Worm (Caenorhabditis elegans): ENCODE measurements around the gene oac-10.
A peak's percentile ranks its signal among the peaks of the same experiment; 100 is the strongest.

oac-10 gene

DNA sequence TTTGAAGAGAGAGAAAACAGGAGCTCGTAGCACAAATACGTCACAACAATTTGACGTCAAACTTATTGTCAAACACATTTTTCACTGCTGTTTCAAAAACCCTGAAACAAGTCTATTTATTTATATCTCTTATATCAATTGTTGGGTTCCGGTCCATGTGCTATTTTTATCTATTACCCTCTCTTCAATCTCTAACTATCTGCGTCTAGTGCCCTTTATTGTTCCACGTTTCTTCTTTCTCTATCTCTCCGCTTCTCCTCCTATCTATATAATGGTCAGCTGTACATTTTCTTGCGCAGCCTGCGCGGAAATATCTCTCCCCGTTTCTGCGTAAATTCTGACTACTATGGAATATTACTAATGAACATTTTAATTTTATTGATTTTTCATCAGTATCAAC, 27.2 kb downstream of the oac-10 start:
- no peak for TF ChIP-seq ets-7 (tag; optimal IDR thresholded peaks at IDR 0.05)
- peak; percentile 25 for TF ChIP-seq F13C5.2 (tag; optimal IDR thresholded peaks at IDR 0.05)
- no peak for TF ChIP-seq tra-4 (tag; optimal IDR thresholded peaks at IDR 0.05)

DNA sequence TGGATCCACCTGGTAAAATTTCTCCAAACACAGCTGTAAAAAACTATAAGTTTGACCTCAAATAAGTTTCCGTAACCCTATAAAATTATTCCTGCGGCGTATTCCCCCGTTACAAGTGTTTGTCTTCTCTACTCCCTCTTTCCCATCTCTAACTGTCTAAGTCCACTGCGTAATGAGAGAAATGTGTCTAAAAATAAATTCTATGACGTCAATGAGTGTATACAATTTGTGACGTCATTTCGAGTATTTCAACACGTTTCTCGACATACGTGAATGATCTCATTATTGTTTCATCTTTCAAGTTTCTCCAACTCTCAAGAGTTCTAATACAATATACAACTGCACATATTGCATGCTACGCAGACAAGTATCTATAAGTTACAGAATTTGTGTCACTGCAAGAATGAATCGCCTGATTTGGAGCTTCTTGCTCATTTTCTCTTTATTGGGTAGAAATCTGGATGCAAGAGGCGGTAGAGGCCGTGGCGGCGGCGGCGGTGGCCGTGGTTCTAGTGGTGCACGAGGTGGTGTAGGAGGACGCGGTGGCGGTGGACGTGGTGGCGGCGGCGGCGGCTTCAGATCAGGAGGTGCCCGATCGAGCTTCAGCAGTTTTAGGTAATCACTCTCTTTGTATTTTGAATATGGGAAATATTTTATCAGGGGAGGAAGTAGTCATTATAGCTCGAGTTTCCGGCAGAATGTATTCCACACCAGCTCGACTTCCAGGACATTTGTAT, 28.2 kb downstream of the oac-10 start, which contains the start of gene F53C3.6:
F53C3.6 (plus strand) TSS at position 385 of the 737 bp plus-strand sequence.
- TF ChIP-seq ama-1 (optimal IDR thresholded peaks at IDR 0.05), result no peak
- TF ChIP-seq tbx-37 (GFP tag; conservative IDR thresholded peaks at IDR 0.05), result no peak
- TF ChIP-seq tbx-11 (GFP tag; IDR thresholded peaks at IDR 0.05), result no peak
- no peak for TF ChIP-seq pes-1 (GFP tag; IDR thresholded peaks at IDR 0.05)
- no peak for TF ChIP-seq ceh-13 (GFP tag; optimal IDR thresholded peaks at IDR 0.05)
- no peak for TF ChIP-seq ceh-36 (tag; optimal IDR thresholded peaks at IDR 0.05)

DNA sequence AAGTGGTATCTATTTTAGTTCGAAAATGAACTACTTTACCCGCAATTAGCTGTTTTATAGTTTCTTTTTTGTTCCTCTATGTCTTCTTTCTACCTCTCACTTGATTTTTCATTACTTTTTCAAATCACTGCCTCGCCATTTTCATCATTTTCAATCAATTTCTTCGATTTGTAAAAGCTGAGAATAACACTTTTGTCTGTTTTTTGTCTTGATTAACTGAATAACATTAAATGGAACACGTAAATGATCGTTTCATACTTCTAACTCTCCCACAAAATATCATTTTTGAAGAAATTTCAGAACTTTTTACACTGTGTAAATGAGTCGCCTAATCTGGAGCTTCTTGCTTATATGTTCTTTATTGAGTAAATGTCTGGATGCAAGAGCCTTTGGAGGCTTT, 31.4 kb downstream of the oac-10 start, which contains the start of gene F53C3.4:
F53C3.4 (plus strand) TSS at position 301 of the 400 bp plus-strand sequence.
- TF ChIP-seq scrt-1 (GFP tag; IDR thresholded peaks at IDR 0.05) (no peak), aly-1 (tag; optimal IDR thresholded peaks at IDR 0.05) (no peak), hmbx-1 (tag; optimal IDR thresholded peaks at IDR 0.05) (no peak), pes-1 (GFP tag; IDR thresholded peaks at IDR 0.05) (no peak), tbx-11 (GFP tag; IDR thresholded peaks at IDR 0.05) (no peak), ama-1 (optimal IDR thresholded peaks at IDR 0.05) (no peak), B0310.2 (tag; optimal IDR thresholded peaks at IDR 0.05) (no peak), sea-1 (GFP tag; conservative IDR thresholded peaks at IDR 0.05) (no peak), tra-4 (tag; optimal IDR thresholded peaks at IDR 0.05) (no peak), F13C5.2 (tag; optimal IDR thresholded peaks at IDR 0.05) (no peak), ceh-13 (GFP tag; optimal IDR thresholded peaks at IDR 0.05) (no peak), hmg-4 (GFP tag; optimal IDR thresholded peaks at IDR 0.05) (no peak), ets-7 (tag; optimal IDR thresholded peaks at IDR 0.05) (no peak), hnd-1 (tag; optimal IDR thresholded peaks at IDR 0.05) (no peak), tbx-37 (GFP tag; conservative IDR thresholded peaks at IDR 0.05) (no peak), ceh-36 (tag; optimal IDR thresholded peaks at IDR 0.05) (no peak), flt-1 (GFP tag; IDR thresholded peaks at IDR 0.05) (no peak)

DNA sequence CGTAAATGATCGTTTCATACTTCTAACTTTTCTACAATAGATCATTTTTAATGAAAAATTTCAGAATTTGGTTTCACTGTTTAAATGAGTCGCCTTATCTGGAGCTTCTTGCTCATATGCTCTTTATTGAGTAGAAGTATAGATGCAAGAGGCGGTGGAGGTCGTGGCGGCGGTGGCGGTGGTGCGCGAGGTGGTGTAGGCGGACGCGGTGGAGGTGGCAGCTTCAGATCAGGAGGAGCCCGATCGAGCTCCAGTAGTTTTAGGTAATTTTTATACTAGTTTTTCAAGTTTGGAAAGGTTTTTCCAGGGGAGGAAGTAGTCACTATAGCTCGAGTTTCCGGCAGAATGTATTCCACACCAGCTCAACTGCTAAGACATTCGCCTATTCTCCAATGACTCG, 33.1 kb downstream of the oac-10 start, which contains the start of gene F53C3.3:
F53C3.3 (plus strand) TSS at position 59 of the 400 bp plus-strand sequence.
- no peak for TF ChIP-seq F13C5.2 (tag; optimal IDR thresholded peaks at IDR 0.05)
- no peak for TF ChIP-seq B0310.2 (tag; optimal IDR thresholded peaks at IDR 0.05)
- no peak for TF ChIP-seq hnd-1 (tag; optimal IDR thresholded peaks at IDR 0.05)
- no peak for TF ChIP-seq sea-1 (GFP tag; conservative IDR thresholded peaks at IDR 0.05)
- TF ChIP-seq aly-1 (tag; optimal IDR thresholded peaks at IDR 0.05), result no peak
- no peak for TF ChIP-seq scrt-1 (GFP tag; IDR thresholded peaks at IDR 0.05)
- TF ChIP-seq hmg-4 (GFP tag; optimal IDR thresholded peaks at IDR 0.05), result no peak
- TF ChIP-seq hmbx-1 (tag; optimal IDR thresholded peaks at IDR 0.05), result no peak
- TF ChIP-seq ama-1 (optimal IDR thresholded peaks at IDR 0.05), result no peak
- TF ChIP-seq ceh-13 (GFP tag; optimal IDR thresholded peaks at IDR 0.05), result no peak
- TF ChIP-seq tbx-37 (GFP tag; conservative IDR thresholded peaks at IDR 0.05), result no peak
- TF ChIP-seq tra-4 (tag; optimal IDR thresholded peaks at IDR 0.05), result no peak
- no peak for TF ChIP-seq ets-7 (tag; optimal IDR thresholded peaks at IDR 0.05)
- TF ChIP-seq tbx-11 (GFP tag; IDR thresholded peaks at IDR 0.05), result no peak
- no peak for TF ChIP-seq pes-1 (GFP tag; IDR thresholded peaks at IDR 0.05)
- no peak for TF ChIP-seq ceh-36 (tag; optimal IDR thresholded peaks at IDR 0.05)
- TF ChIP-seq flt-1 (GFP tag; IDR thresholded peaks at IDR 0.05), result no peak

DNA sequence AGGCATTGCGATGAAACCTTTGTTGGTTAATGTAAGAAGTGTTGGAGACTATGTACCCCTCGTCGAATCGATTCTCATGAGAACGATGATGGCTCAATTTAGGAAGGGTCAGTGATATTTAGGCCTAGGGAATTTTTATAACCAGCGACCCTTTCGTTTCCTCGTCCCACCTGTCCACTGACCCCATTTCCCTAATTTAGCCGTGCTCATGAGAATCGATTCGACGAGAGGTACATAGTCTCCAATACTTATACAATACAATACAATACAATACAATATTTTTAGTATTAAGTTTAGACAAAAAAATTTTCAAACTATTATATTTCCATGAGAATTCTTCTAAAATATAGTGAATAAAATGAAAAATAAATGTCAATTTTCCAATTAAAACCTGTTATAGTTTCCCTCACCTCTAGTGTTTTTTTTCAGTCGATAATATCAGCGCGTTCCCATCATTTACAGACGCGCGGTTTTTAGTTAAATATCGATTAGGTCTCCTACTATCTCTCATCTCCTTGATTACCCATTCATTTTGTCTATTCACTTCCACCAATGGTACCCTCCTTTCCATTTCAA, 37.0 kb downstream of the oac-10 start, which contains the start of the genes F53C3.11 and fbxb-103:
F53C3.11 (minus strand) TSS at position 101 of the 576 bp plus-strand sequence.
fbxb-103 (plus strand) TSS at position 526 of the 576 bp plus-strand sequence.
- TF ChIP-seq aly-1 (tag; optimal IDR thresholded peaks at IDR 0.05) (no peak), ets-7 (tag; optimal IDR thresholded peaks at IDR 0.05) (no peak), tbx-11 (GFP tag; IDR thresholded peaks at IDR 0.05) (no peak), ceh-36 (tag; optimal IDR thresholded peaks at IDR 0.05) (no peak), ceh-13 (GFP tag; optimal IDR thresholded peaks at IDR 0.05) (no peak), hmbx-1 (tag; optimal IDR thresholded peaks at IDR 0.05) (no peak), sea-1 (GFP tag; conservative IDR thresholded peaks at IDR 0.05) (no peak), tbx-37 (GFP tag; conservative IDR thresholded peaks at IDR 0.05) (no peak), flt-1 (GFP tag; IDR thresholded peaks at IDR 0.05) (no peak), tra-4 (tag; optimal IDR thresholded peaks at IDR 0.05) (no peak), ama-1 (optimal IDR thresholded peaks at IDR 0.05) (no peak), F13C5.2 (tag; optimal IDR thresholded peaks at IDR 0.05) (no peak), hnd-1 (tag; optimal IDR thresholded peaks at IDR 0.05) (no peak), hmg-4 (GFP tag; optimal IDR thresholded peaks at IDR 0.05) (no peak), B0310.2 (tag; optimal IDR thresholded peaks at IDR 0.05) (no peak), pes-1 (GFP tag; IDR thresholded peaks at IDR 0.05) (no peak)

DNA sequence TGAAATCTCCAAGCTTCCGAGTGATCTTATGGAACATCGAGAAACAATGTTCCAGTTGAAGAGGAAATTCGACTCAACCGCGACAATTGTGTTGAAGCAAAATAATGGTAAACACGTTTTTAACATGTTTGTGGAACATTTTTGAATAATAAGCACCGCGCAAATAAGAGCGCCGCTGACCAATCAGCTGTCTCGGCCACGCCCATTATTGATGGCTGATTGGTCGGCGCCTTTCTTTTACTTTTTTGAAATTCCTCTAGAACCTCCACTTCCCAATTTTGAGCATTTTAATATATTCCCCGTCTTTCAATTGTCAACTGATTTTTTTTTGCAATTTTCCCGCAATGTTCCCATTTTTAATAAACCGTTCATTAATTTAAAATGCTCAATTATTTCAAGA, 38.4 kb downstream of the oac-10 start:
- TF ChIP-seq ceh-36 (tag; optimal IDR thresholded peaks at IDR 0.05), result no peak

DNA sequence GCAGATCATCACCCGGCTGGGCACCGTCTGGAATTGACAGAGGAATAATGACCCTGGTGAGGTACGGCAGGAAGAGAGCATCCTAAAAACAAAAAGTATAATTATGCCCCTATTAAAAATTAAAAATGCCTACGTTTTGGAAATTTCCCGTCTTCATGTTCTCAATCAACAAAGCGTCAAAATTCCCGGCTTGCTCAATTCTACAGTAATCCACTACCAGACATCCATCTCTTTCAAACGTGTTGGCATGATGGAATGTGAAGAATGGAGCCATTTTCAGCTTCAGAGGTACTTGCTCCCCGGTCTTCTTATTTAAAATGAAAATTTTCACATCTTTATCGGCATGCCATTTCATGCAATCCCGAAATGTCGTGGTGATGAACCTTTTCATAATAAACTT, 39.6 kb downstream of the oac-10 start:
- no peak for TF ChIP-seq ceh-36 (tag; optimal IDR thresholded peaks at IDR 0.05)
- no peak for TF ChIP-seq ets-7 (tag; optimal IDR thresholded peaks at IDR 0.05)
- no peak for TF ChIP-seq aly-1 (tag; optimal IDR thresholded peaks at IDR 0.05)
- TF ChIP-seq B0310.2 (tag; optimal IDR thresholded peaks at IDR 0.05), result no peak
- TF ChIP-seq ceh-13 (GFP tag; optimal IDR thresholded peaks at IDR 0.05), result no peak

Data from whole organism, early embryonic.